Worm (Caenorhabditis elegans): ENCODE data around the gene K01A6.7.
A peak's percentile ranks its signal among the peaks of the same experiment; 100 is the strongest.

- TF ChIP-seq nhr-11 (tag; optimal IDR thresholded peaks at IDR 0.05) (no peak), unc-130 (GFP tag; optimal IDR thresholded peaks at IDR 0.05) (no peak), fos-1 (tag; optimal IDR thresholded peaks at IDR 0.05) (no peak), lin-38 (GFP tag; IDR thresholded peaks at IDR 0.05) (no peak), sdz-12 (GFP tag; optimal IDR thresholded peaks at IDR 0.05) (no peak), aha-1 (tag) (peak; percentile 91), snpc-4 (tag; optimal IDR thresholded peaks at IDR 0.05) (no peak), php-3 (GFP tag; IDR thresholded peaks at IDR 0.05) (no peak), ceh-20 (GFP tag; IDR thresholded peaks at IDR 0.05) (no peak), ztf-11 (tag; optimal IDR thresholded peaks at IDR 0.05) (no peak), arid-1 (GFP tag; conservative IDR thresholded peaks at IDR 0.05) (no peak), cey-2 (tag; optimal IDR thresholded peaks at IDR 0.05; ENCODE audit: borderline replicate concordance, insufficient read depth) (no peak), mdl-1 (tag; optimal IDR thresholded peaks at IDR 0.05) (no peak), hmg-1.1 (GFP tag; IDR thresholded peaks at IDR 0.05) (no peak)
These were observed 32.7 kb upstream of the K01A6.7 start for ce11 chrIV:11771064-11771463.
